Worm (Caenorhabditis elegans): ENCODE results near the gene F58H1.3.

The F58H1.3 gene

DNA sequence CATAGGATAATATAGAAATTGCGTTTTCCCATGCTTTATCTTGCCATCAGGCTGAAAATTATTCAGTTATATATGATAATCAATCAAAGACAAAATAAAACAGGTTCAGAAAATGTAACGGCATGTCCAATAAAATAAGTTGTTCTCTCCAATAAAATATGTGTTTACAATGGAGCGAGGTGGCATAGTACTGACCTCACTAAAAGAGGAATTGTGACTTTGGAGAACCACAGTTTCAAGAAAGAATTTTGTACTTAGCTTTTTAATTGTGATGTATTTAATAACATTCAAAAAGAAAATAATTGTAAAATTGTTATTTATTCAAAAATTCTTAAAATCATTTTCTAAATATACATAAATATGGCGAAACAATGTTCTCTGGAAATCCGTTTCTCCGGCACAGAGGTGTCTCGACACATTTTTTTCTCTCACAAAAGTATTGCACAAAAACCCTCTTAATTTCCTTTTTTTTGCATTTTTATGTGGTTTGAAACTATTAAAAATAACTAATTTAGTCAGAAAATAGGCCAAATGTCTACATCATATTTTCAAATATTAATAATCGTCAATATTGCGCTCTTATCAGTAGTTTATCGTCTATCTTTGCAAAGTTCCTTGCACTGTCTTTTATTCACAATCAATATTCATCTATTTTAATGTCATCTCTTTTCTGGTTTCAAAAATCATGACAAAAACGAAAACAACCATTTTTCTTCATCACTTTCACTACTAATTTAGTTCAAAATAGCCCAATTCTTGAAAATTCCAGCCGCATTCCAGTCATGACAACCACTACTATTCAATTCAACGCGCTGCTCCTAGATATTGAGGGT, at the start of gene F58H1.3, which contains the start of gene aman-2:
F58H1.3 (plus strand) TSS at position 783 of the 833 bp plus-strand sequence.
aman-2 (minus strand) TSS at position 51 of the 833 bp plus-strand sequence.
- no peak for TF ChIP-seq unc-62 (GFP tag; optimal IDR thresholded peaks at IDR 0.05)

DNA sequence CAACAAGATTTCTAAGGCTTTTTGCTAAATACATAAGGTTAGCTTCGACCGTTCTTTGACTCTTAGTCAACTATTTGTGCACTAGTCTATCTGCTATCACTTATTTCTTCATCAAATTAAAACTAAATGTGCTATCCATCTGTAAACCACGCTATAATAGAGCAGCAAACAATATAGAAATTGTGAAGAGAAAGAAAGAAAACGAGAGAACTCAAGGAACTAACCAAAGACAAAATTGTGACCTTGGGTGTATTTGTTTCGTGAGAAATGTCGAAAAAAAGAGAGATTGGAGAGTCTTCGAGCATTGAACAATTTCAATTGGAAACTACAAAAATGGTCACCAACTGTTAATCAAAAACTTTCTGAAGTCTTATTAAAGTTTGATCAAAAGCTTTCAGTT, 48.7 kb upstream of the F58H1.3 start:
- no peak for TF ChIP-seq unc-62 (GFP tag; optimal IDR thresholded peaks at IDR 0.05)

DNA sequence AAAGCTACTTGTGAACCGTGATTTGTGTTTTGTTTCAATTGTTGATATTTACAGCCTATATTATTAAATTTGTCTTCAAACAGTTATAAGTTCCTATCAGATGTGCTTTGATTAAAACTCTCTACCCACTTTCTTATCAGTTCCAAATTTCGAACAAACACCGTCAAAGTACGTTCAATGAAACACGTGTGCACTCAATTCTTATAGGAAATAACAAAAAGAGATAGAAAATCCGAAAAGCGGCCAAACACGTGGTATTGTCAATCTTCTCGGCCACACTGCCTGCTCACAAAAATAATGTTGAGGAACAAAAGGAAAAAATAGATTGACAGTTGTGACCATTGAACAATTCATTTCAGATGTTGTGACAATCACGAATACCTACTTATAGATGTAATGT, 47.8 kb upstream of the F58H1.3 start:
- no peak for TF ChIP-seq unc-62 (GFP tag; optimal IDR thresholded peaks at IDR 0.05)

DNA sequence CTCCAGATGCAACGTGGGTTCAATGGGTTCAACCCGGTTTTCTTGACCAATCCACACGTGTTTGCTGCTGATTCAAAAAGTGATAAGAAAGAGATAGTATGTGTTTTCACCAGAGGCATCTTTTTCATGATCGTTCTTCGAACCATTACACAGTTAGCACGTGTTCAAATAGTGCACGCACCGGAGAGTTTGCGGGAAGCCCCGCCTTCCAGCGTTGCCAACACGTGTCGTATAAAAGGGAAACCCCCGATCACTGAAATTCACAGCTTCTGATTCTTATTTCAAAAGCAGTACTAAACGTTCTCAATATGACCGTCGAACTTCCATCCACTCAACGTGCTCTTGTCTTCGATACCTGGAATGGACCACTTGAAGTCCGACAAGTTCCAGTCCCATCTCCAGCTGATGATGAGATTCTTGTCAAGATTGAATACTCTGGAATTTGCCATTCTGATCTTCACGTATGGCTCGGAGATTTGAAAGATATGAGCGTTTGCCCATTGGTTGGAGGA, 45.7 kb upstream of the F58H1.3 start, which contains the start of gene adh-1:
adh-1 (plus strand) TSS at position 261 of the 512 bp plus-strand sequence.
- TF ChIP-seq unc-62 (GFP tag; optimal IDR thresholded peaks at IDR 0.05) = no peak

DNA sequence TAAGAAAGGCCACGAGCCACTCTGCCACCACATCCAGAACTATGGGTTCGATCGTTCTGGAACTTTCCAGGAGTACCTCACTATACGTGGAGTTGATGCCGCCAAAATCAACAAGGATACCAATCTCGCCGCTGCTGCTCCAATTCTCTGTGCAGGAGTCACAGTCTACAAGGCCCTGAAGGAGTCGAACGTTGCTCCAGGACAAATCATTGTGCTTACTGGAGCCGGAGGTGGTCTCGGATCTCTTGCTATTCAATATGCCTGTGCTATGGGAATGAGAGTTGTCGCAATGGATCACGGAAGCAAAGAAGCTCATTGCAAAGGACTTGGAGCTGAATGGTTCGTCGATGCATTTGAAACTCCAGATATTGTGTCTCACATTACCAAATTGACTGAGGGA, 45.1 kb upstream of the F58H1.3 start:
- TF ChIP-seq unc-62 (GFP tag; optimal IDR thresholded peaks at IDR 0.05) = no peak

DNA sequence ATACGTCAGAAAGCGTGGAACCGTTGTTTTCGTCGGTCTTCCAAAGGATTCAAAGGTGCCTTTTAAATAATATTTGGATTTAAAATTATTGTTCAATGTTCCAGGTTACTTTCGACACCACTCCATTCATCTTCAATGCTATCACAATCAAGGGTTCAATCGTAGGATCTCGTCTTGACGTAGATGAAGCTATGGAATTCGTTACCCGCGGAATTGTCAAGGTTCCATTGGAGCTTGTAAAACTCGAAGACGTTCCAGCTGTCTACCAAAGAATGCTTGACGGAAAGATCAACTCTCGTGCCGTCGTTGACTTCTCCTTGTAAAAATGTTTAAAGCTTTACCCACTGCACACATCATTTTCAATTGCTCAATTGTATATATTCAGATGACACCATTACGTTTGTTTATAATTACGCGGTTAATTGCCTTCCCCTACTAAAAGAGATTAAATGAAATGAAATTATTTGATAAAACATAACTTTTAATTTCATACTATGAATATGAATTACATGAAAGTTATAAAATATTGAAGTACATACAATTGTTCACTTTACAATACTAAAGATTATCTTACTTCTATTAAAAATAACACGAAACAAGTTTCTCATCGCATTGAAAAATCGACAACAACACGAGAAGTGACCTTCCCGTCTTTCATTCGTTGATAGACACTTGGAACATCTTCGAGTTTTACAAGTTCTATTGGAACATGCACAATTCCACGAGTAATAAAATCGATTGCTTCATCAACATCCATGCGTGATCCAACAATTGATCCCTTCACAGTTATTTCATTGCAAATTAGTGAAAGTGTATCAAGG, 44.5 kb upstream of the F58H1.3 start:
- no peak for TF ChIP-seq unc-62 (GFP tag; optimal IDR thresholded peaks at IDR 0.05)

DNA sequence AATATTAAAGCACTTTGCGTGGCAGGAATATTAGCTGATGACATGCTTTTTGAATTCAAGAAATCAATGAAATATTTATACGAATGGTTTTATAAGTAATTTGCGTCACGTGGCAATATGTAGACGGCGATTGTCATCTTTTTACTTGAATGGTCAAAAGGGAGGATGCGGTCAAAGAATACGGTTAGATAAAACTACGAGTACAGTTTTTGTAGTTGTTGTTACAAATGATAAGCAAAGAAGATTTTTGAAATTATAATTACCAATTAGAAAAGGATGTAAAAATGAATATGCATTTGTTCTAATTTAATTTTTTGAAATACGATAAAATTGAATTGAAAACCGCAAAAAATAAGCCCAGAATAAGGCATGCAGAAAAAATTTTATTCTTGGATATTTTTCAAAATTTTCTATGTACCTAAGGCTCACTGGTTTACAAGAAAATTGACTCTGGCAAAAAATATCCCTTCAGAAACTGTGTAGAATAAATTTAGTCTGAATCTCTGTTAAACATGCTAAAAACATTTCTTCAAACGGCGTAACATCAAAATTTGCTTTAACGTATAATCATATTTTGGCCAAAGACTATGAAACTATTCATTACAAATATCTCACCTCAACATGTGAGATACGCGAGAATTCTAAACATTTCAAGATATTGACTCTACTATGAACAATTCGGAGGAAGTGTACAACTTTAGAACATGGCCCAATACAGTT, 42.5 kb upstream of the F58H1.3 start, which contains the start of the genes sodh-2 and srx-76:
sodh-2 (minus strand) TSS at position 101 of the 720 bp plus-strand sequence.
srx-76 (plus strand) TSS at position 670 of the 720 bp plus-strand sequence.
- TF ChIP-seq unc-62 (GFP tag; optimal IDR thresholded peaks at IDR 0.05) = no peak

DNA sequence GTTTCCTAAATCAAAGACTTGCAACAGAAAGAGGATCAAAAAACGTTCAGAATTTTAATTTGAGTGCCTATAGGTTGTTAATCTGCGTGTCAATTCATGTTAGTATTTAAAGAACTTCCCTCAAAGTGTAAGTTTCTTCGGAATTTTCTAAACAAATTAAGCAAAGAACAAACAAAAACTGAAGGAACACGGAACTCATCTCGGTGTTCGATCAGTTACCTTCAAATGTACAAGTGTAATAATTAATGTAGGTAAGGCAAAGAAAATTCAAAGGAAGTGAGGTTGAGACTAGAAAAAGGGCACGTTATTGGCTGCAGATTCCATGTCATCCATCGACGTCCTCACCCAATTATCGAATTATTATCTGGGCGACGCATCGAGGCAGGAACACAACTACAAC, 39.8 kb upstream of the F58H1.3 start, which contains the start of gene K12G11.6:
K12G11.6 (plus strand) TSS at position 357 of the 400 bp plus-strand sequence.
- no peak for TF ChIP-seq unc-62 (GFP tag; optimal IDR thresholded peaks at IDR 0.05)

DNA sequence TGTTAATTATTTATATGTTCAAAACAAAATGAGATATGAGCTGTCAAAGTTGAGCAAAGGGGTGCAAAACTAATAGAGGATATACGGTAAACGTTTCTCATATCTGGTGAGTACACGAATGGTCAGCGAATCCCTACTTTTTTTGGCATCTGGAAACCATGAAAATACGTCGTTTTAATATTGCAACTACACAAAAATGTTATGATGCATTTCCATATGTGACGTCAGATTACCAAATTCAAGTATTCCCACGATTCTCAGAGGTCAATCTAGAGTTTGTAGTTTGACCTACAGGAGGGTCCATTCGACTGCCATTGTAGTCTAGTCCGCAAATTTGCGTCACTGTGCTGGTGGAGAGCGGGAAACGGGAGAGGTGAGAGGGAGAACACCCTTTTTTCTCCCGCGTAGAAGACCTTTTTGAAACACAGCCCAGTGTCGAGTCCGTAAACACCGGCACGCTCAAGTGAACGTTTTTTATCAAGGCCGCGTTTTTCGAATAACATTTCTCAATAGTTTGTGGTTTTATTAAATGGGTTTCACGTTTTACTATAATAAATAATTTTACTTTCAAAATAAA, 37.4 kb upstream of the F58H1.3 start:
- TF ChIP-seq unc-62 (GFP tag; optimal IDR thresholded peaks at IDR 0.05) = no peak

DNA sequence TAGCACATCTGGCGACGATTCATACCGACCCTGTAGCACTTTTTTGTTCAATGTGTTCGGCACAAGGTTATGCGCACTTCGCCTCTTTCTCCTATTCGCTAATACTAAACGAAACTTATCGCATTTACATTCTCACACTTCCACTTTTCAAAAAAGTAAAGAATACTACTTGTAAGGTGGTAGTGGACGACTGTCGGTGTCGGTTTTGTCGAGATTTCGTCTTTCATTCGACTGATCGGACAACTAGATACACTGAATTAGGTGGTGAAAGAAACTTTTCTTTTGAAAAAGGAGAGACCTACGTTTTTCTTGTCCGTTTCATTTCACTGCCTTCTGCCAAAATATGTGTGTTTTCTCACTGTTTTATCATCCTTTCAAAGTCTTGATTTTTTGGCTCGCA, 36.2 kb upstream of the F58H1.3 start:
- TF ChIP-seq unc-62 (GFP tag; optimal IDR thresholded peaks at IDR 0.05) = no peak

DNA sequence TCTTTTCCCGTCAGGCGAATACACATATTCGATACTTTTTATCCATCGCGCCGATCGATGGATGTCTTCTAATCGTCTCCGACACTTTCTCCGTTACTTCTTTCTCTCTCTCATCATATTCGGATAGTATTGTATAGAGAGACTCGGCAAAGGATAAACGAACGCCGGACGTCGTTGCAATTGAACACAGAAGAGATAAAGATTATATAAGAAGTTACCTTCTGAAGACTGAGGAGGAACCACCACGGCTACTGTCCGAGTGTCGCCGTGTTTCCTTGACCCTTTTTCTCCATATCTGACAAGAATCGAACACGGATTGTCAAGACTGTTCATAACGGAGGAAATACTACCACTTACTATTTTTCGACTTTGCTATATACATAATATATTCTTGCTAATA, 34.6 kb upstream of the F58H1.3 start, which contains the start of gene sma-1:
sma-1 (plus strand) TSS at position 301 of the 400 bp plus-strand sequence.
- no peak for TF ChIP-seq unc-62 (GFP tag; optimal IDR thresholded peaks at IDR 0.05)

DNA sequence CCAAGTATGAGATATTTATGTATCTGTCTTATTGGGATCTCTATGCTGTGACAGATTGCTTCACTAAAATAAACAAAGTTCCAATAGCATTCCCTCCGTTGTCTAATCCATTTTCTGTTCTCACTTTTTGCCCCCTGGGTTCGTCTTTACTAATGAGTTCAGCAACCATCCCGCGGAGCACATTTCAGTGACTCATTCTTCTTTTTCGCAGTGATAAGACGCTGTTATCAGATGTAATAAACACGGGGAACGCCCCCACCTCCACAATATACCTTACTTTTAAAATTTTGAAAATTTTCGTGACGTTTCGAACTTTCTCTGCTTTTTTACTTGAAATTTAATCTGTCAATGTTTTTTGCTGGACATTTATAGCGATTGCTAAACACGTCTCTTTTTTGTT, 33.7 kb upstream of the F58H1.3 start:
- no peak for TF ChIP-seq unc-62 (GFP tag; optimal IDR thresholded peaks at IDR 0.05)

DNA sequence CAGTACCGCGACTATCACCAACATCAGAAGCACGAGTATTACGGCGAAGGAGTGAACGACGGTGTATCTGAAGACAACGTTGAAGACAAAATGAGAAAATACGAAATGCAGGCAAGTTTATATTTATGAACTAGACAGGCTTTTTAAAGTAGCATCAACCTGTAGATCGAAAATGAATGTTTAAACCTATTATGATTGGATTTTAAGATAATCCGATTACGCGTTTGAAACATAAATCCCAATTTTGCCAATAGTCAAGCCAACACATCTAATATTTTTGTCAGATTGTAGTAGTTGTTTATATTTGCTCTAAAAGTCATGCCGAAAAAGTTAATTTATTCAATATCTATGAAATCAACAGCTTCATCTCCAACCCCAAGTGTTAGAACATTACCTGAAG, 32.5 kb upstream of the F58H1.3 start:
- TF ChIP-seq unc-62 (GFP tag; optimal IDR thresholded peaks at IDR 0.05) = no peak

DNA sequence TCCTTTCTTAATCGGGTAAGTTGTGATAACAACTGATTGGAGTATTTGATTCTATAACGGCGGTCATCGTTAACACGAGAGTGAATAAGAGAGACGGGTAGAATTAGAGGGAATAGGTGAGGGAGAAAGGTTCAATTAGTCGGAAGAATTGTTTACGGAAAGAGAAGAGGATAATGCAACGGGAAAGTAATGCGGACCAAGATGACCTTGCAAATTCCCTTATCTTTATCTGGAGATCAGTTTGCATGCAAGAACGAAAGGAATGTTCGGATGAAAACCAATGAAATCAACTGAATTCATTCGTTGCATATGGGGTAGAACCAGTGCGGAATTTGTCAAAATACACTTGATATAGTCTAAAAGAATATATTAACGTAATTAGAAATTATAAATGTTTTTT, 31.6 kb upstream of the F58H1.3 start:
- TF ChIP-seq unc-62 (GFP tag; optimal IDR thresholded peaks at IDR 0.05) = no peak

DNA sequence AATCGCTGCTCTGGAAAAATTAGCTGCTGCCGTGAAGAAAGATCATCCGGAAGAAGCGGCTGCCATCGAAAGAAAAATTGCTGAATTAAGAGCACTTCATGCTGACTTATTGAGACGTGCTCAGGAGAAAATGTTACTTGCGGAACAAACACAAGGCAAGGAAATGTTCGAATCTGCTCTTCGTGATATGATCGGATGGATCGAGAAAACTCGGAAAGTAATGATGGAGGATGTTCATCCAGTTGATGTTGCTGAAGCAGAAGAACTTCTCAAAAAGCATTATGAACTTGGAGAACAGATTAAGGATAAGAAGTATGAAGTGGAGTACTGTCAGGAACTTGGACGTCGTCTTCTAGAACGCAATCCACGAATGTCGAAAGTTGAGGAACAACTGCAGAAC, 27.8 kb upstream of the F58H1.3 start:
- TF ChIP-seq unc-62 (GFP tag; optimal IDR thresholded peaks at IDR 0.05) = no peak

Data from whole organism, dauer.